Worm (Caenorhabditis elegans): ENCODE measurements around the gene R144.3.

DNA sequence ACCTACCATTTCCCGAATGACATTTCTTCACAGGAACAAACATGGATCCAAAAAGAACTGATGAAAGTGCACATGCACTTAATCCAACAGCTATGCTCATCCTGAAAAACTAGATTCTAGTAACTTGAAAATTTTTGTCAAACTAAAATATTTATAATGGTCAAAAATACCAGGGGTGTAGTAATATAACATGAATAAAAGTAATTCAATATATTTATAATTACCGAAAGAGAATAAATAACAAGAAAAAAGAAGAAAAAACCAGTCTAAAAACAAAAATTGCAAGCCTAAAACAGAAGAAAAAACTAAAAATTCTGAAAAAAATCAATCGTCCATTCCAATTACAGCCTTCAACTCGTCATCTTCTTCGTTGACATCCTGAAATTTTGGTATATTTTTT, 17.2 kb upstream of the R144.3 start, which contains the start of gene R144.6:
- no peak for TF ChIP-seq ama-1 (optimal IDR thresholded peaks at IDR 0.05)
- TF ChIP-seq flt-1 (GFP tag; IDR thresholded peaks at IDR 0.05): no peak
- TF ChIP-seq ceh-36 (tag; optimal IDR thresholded peaks at IDR 0.05): no peak
- no peak for TF ChIP-seq pes-1 (GFP tag; IDR thresholded peaks at IDR 0.05)
- TF ChIP-seq tbx-11 (GFP tag; IDR thresholded peaks at IDR 0.05): no peak
- TF ChIP-seq tbx-37 (GFP tag; conservative IDR thresholded peaks at IDR 0.05): no peak
- TF ChIP-seq tra-4 (tag; optimal IDR thresholded peaks at IDR 0.05): no peak
- TF ChIP-seq ceh-13 (GFP tag; optimal IDR thresholded peaks at IDR 0.05): no peak
- no peak for TF ChIP-seq hmbx-1 (tag; optimal IDR thresholded peaks at IDR 0.05)
